Worm (Caenorhabditis elegans): ENCODE results near the gene Y43F8B.7.

The Y43F8B.7 gene

ce11 chrV:19468083-19468482 lies 22.5 kb upstream of the Y43F8B.7 start, which contains the start of gene Y43F8B.12:
Gene Y43F8B.12, plus strand, starts transcription at chrV:19468383.
- TF ChIP-seq flt-1 (GFP tag; IDR thresholded peaks at IDR 0.05) (no peak), med-1 (GFP tag; optimal IDR thresholded peaks at IDR 0.05; ENCODE audit: insufficient read depth) (no peak), ref-1 (GFP tag; conservative IDR thresholded peaks at IDR 0.05) (no peak), tab-1 (GFP tag; IDR thresholded peaks at IDR 0.05) (no peak), cog-1 (tag; optimal IDR thresholded peaks at IDR 0.05) (no peak), ztf-23 (GFP tag; IDR thresholded peaks at IDR 0.05) (no peak), ztf-29 (GFP tag; IDR thresholded peaks at IDR 0.05) (no peak), klf-2 (GFP tag; conservative IDR thresholded peaks at IDR 0.05) (no peak), T22C8.4 (GFP tag; IDR thresholded peaks at IDR 0.05) (no peak)

- TF ChIP-seq cog-1 (tag; optimal IDR thresholded peaks at IDR 0.05) (no peak), ztf-29 (GFP tag; IDR thresholded peaks at IDR 0.05) (no peak), flt-1 (GFP tag; IDR thresholded peaks at IDR 0.05) (no peak), klf-2 (GFP tag; conservative IDR thresholded peaks at IDR 0.05) (no peak), ref-1 (GFP tag; conservative IDR thresholded peaks at IDR 0.05) (no peak), ztf-23 (GFP tag; IDR thresholded peaks at IDR 0.05) (no peak), med-1 (GFP tag; optimal IDR thresholded peaks at IDR 0.05; ENCODE audit: insufficient read depth) (no peak), tab-1 (GFP tag; IDR thresholded peaks at IDR 0.05) (no peak), T22C8.4 (GFP tag; IDR thresholded peaks at IDR 0.05) (no peak)
Measured at ce11 chrV:19470385-19470784, 20.2 kb upstream of the Y43F8B.7 start, which contains the start of gene Y43F8B.11. Gene Y43F8B.11, plus strand, starts transcription at chrV:19470685.

DNA sequence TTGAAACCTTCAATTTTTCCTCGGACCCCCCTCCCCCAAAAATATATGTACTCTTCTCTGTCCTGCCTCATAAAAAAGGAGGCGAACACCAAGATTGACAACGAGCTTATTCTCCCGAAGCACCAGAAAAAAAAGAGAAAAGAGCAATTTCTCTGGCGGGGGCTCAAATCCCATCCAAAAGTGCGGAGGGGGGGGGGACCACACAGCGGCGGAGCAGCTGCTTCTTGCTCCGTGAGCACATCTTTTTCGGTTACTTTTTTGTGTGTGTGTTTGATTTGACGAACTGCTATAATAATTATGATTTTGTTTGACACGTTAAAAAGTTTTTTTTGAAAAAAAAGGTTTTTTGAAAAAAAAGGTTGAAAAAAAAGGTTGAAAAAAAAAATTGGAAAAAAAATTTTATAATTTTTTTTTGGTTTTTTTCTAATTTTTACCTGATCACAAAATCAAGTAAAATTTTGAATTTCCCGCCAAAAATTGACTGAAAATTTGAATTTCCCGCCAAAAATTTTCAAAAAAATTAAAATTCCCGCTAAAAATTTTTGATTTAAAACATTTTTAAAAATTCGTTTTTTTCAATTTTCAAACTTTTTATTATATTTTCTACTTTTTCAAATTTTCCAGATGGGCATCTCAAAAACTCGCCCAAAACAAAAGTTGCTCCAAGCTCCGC lies 16.6 kb upstream of the Y43F8B.7 start, which contains the start of gene Y43F8B.10:
Y43F8B.10 (plus strand) TSS at position 623 of the 673 bp plus-strand sequence.
- no peak for TF ChIP-seq klf-2 (GFP tag; conservative IDR thresholded peaks at IDR 0.05)
- no peak for TF ChIP-seq flt-1 (GFP tag; IDR thresholded peaks at IDR 0.05)
- no peak for TF ChIP-seq T22C8.4 (GFP tag; IDR thresholded peaks at IDR 0.05)
- TF ChIP-seq cog-1 (tag; optimal IDR thresholded peaks at IDR 0.05): no peak
- TF ChIP-seq ref-1 (GFP tag; conservative IDR thresholded peaks at IDR 0.05): no peak
- TF ChIP-seq ztf-29 (GFP tag; IDR thresholded peaks at IDR 0.05): no peak
- TF ChIP-seq med-1 (GFP tag; optimal IDR thresholded peaks at IDR 0.05; ENCODE audit: insufficient read depth): no peak
- no peak for TF ChIP-seq tab-1 (GFP tag; IDR thresholded peaks at IDR 0.05)
- TF ChIP-seq ztf-23 (GFP tag; IDR thresholded peaks at IDR 0.05): no peak

- TF ChIP-seq ztf-23 (GFP tag; IDR thresholded peaks at IDR 0.05) (no peak), tab-1 (GFP tag; IDR thresholded peaks at IDR 0.05) (no peak), T22C8.4 (GFP tag; IDR thresholded peaks at IDR 0.05) (no peak), flt-1 (GFP tag; IDR thresholded peaks at IDR 0.05) (no peak), ref-1 (GFP tag; conservative IDR thresholded peaks at IDR 0.05) (no peak), ztf-29 (GFP tag; IDR thresholded peaks at IDR 0.05) (no peak), klf-2 (GFP tag; conservative IDR thresholded peaks at IDR 0.05) (no peak), med-1 (GFP tag; optimal IDR thresholded peaks at IDR 0.05; ENCODE audit: insufficient read depth) (no peak), cog-1 (tag; optimal IDR thresholded peaks at IDR 0.05) (no peak)
Measured at ce11 chrV:19477302-19477701, 13.3 kb upstream of the Y43F8B.7 start.

DNA sequence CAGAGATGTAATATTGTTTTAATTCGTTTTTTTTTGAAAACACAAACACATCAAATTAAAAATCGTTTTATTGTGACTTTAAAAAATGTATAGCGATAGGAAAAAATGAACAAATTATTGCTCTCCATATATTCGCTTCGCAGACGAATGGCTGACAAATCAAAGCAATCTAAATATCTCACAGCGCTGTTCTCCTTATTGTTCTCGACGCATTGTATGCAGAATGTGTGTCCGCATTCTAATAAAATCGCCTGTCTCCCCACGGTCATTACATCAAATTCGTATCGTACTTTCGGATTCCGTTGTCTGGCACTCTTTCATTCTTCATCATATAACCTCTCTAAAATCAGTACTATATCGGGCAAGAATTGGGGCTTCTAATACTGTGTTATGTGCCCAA lies 12.7 kb upstream of the Y43F8B.7 start, which contains the start of gene Y43F8B.9:
Y43F8B.9 (plus strand) TSS at position 301 of the 400 bp plus-strand sequence.
- TF ChIP-seq flt-1 (GFP tag; IDR thresholded peaks at IDR 0.05) (no peak), klf-2 (GFP tag; conservative IDR thresholded peaks at IDR 0.05) (no peak), cog-1 (tag; optimal IDR thresholded peaks at IDR 0.05) (no peak), ref-1 (GFP tag; conservative IDR thresholded peaks at IDR 0.05) (no peak), ztf-29 (GFP tag; IDR thresholded peaks at IDR 0.05) (no peak)

DNA sequence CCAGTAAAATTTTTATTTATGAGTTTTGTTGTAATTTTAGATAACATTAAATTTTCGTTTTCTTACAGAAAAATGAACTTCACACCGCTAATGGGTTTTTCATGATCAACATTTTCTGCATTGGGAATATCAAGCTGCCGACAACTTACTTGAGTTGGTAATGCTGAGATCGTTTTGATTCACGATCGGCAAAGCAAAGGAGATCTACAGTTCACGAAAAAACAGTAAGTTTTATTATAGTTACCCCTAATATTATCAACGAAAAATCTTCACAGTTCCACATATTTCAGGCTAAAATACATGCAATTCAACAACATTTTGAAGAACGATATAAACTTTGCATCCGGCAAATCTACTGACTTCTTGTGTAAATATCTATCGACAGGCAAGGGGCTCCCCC lies 8.0 kb upstream of the Y43F8B.7 start, which contains the start of gene Y43F8B.22:
Y43F8B.22 (plus strand) TSS at position 301 of the 400 bp plus-strand sequence.
- TF ChIP-seq med-1 (GFP tag; optimal IDR thresholded peaks at IDR 0.05; ENCODE audit: insufficient read depth) (no peak), ref-1 (GFP tag; conservative IDR thresholded peaks at IDR 0.05) (no peak), tab-1 (GFP tag; IDR thresholded peaks at IDR 0.05) (no peak), ztf-29 (GFP tag; IDR thresholded peaks at IDR 0.05) (no peak), flt-1 (GFP tag; IDR thresholded peaks at IDR 0.05) (no peak), T22C8.4 (GFP tag; IDR thresholded peaks at IDR 0.05) (no peak), cog-1 (tag; optimal IDR thresholded peaks at IDR 0.05) (no peak), klf-2 (GFP tag; conservative IDR thresholded peaks at IDR 0.05) (no peak), ztf-23 (GFP tag; IDR thresholded peaks at IDR 0.05) (no peak)

DNA sequence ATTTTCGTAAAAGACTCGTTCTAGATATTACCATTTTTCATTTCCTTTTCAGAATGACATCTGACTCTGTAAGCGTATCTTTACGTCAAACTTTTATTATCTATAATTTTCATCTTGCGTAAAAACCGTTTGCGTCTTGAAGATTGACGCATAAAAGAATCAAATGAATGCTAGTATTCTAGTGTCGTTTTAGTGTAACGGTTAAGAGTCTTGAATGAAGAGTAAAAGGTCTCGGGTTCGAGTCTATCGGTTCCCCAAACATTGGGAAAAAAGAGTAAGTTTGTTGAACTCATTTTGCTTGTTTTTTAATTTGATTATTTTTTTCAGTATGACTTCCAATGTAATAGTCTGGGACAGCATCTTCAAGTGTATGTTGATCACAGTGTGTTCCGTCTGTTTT lies 6.1 kb upstream of the Y43F8B.7 start, which contains the start of gene Y43F8B.17:
Y43F8B.17 (plus strand) TSS at position 215 of the 400 bp plus-strand sequence.
- no peak for TF ChIP-seq flt-1 (GFP tag; IDR thresholded peaks at IDR 0.05)
- no peak for TF ChIP-seq T22C8.4 (GFP tag; IDR thresholded peaks at IDR 0.05)
- TF ChIP-seq cog-1 (tag; optimal IDR thresholded peaks at IDR 0.05): no peak
- TF ChIP-seq ztf-29 (GFP tag; IDR thresholded peaks at IDR 0.05): no peak
- no peak for TF ChIP-seq med-1 (GFP tag; optimal IDR thresholded peaks at IDR 0.05; ENCODE audit: insufficient read depth)
- TF ChIP-seq ztf-23 (GFP tag; IDR thresholded peaks at IDR 0.05): no peak
- no peak for TF ChIP-seq tab-1 (GFP tag; IDR thresholded peaks at IDR 0.05)
- no peak for TF ChIP-seq ref-1 (GFP tag; conservative IDR thresholded peaks at IDR 0.05)
- no peak for TF ChIP-seq klf-2 (GFP tag; conservative IDR thresholded peaks at IDR 0.05)

DNA sequence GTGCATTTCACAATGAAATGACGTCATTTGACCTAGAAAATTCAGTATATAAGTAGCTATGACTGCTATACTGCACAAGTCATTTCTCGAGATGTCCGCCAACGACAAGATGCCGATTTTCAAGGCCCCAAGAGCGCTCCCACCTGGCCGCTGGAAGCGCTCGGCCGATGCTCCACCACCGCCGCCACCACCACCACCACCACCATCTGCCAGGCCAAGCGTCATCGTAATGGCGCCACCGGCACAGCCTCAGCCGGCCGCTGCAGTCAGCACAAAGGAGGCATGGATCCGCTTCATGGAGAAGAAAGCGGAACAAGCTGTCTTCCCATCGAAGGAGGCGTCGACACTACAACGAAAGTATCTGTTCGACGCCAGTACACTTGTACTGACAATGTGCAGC lies 5.3 kb upstream of the Y43F8B.7 start, which contains the start of gene Y43F8B.28:
Y43F8B.28 (plus strand) TSS at position 59 of the 400 bp plus-strand sequence.
- no peak for TF ChIP-seq cog-1 (tag; optimal IDR thresholded peaks at IDR 0.05)
- no peak for TF ChIP-seq med-1 (GFP tag; optimal IDR thresholded peaks at IDR 0.05; ENCODE audit: insufficient read depth)
- TF ChIP-seq klf-2 (GFP tag; conservative IDR thresholded peaks at IDR 0.05): no peak
- TF ChIP-seq ref-1 (GFP tag; conservative IDR thresholded peaks at IDR 0.05): no peak
- no peak for TF ChIP-seq ztf-29 (GFP tag; IDR thresholded peaks at IDR 0.05)
- no peak for TF ChIP-seq flt-1 (GFP tag; IDR thresholded peaks at IDR 0.05)
- no peak for TF ChIP-seq ztf-23 (GFP tag; IDR thresholded peaks at IDR 0.05)
- no peak for TF ChIP-seq tab-1 (GFP tag; IDR thresholded peaks at IDR 0.05)
- TF ChIP-seq T22C8.4 (GFP tag; IDR thresholded peaks at IDR 0.05): no peak

DNA sequence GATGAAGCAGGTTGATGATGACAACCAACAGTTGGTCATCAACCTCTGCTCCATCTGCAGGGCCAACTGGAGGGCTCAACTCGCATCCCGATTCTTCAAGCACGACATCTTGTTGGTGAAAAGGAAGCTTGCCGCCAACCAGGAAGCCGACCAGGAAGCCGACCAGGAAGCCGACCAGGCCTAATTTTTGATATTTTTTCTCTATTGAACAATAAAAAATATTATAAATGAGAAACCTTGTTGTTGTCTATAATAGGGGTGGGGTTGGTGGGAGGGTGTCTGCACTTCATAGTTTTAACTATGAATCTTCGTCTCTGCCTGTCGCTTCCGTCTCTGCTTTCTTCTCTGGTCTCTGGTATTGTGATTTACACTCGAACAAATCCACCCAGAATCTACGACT lies 4.9 kb upstream of the Y43F8B.7 start, which contains the start of gene Y43F8B.18:
Y43F8B.18 (plus strand) TSS at position 301 of the 400 bp plus-strand sequence.
- TF ChIP-seq tab-1 (GFP tag; IDR thresholded peaks at IDR 0.05): no peak
- no peak for TF ChIP-seq T22C8.4 (GFP tag; IDR thresholded peaks at IDR 0.05)
- TF ChIP-seq ztf-29 (GFP tag; IDR thresholded peaks at IDR 0.05): no peak
- no peak for TF ChIP-seq ref-1 (GFP tag; conservative IDR thresholded peaks at IDR 0.05)
